Worm (Caenorhabditis elegans): ENCODE results near the gene Y41D4B.4.

DNA sequence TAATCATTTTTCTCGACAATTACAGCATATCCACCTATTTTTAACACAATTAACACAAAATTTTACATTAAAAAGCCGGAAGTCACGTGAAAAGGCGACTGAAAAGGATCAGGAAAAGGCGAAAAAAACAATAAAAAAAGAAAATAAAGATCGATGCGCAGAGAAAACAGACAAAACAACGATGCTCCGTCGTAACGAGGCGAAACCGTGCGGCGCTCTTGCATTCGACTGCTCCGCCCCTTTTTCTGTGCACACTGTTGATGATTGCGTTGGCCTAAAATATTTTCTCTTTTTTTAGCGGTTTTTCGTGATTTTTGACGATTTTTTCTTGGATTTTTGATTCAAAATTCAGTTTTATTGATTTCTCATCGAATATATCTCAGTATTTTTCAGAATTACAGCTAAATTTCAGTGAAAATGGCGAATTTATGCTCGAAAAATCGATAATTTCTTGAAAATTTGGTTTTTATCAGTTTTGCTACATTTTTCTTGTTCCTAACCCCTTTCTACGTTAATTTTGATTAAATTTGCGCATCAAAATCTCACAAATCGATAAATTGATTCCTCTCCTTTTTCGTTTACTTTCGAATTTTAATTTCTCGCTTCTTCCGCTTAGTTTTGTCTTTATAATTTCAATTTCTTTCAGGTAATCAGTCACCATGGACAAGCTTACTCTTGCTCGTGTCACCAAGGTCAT is 717 bp upstream of the Y41D4B.4 start, which contains the start of gene rps-28:
- TF ChIP-seq athp-1 (tag; optimal IDR thresholded peaks at IDR 0.05) (peak; percentile 99), sea-2 (GFP tag; IDR thresholded peaks at IDR 0.05) (no peak), lag-1 (GFP tag; IDR thresholded peaks at IDR 0.05) (no peak)

Measured in whole organism, young adult.